Fruit fly (Drosophila melanogaster) Kc167 (cell line): Measurements from ENCODE around the gene Pfrx.

ENCODE experiments used
- Myc ChIP-seq: fragments of >200 bp; optimal IDR thresholded peaks from 2 replicates; lab custom pipeline; 2017; ENCODE audit warnings: missing external identifiers
- Sin3A ChIP-seq: fragments of >200 bp; optimal IDR thresholded peaks from 2 replicates; lab custom pipeline; 2018; ENCODE audit warnings: missing external identifiers
- h ChIP-seq: fragments of >200 bp; optimal IDR thresholded peaks from 3 replicates; lab custom pipeline; 2018; ENCODE audit warnings: missing external identifiers
- insv ChIP-seq: fragments of >200 bp; optimal IDR thresholded peaks from 3 replicates; lab custom pipeline; 2018; ENCODE audit warnings: missing external identifiers
- psq ChIP-seq: fragments of >200 bp; optimal IDR thresholded peaks from 2 replicates; lab custom pipeline; 2017; ENCODE audit warnings: missing external identifiers
- ttk ChIP-seq: sonication (Bioruptor generic); optimal IDR thresholded peaks from 2 replicates; lab custom pipeline; 2017; ENCODE audit warnings: missing external identifiers

- TF ChIP-seq h (lab: Kevin White, UChicago) = no peak
- TF ChIP-seq ttk (lab: Kevin White, UChicago) = no peak
- TF ChIP-seq insv (lab: Kevin White, UChicago) = no peak
- TF ChIP-seq psq (lab: Kevin White, UChicago) = no peak
- TF ChIP-seq Myc (lab: Kevin White, UChicago) = no peak
- TF ChIP-seq Sin3A = no peak
These were observed at the start of gene Pfrx, which contains the start of the genes ksh and CG14200 for dm6 chrX:19494830-19495610.
